Worm (Caenorhabditis elegans) whole organism, L4/young adult: Measurements from ENCODE around the gene B0252.1.

Experiments used
- W03F9.2 ChIP-seq: fragments of 150-350 bp; optimal IDR thresholded peaks from 2 replicates; lab custom pipeline; 2014; ENCODE audit warnings: missing biosample characterization, missing genetic modification characterization
- him-1 ChIP-seq: sonication (generic microtip); optimal IDR thresholded peaks from 2 replicates; lab custom pipeline; 2016; ENCODE audit warnings: missing genotype, missing genetic modification reagents, missing genetic modification characterization, missing compliant biosample characterization

DNA sequence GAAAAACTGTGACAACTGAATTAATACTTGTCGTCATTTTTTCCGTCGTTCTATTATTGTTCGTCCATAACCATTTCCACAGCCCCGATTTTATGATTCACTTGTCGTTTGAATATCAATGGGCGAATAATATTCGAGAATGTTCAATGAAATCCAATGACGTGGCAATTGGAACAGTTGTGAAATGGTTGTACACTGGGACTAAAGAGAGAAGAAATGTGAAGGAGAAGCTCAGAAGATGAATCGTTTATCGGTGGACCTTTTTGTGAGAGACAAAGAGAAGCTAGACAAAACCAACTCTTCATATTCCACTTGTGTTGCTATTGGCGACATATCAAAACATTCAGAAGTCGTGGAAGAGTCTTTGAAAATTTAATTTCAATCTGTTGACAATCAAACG is 48.7 kb upstream of the B0252.1 start, which contains the start of gene clhm-1:
- no peak for TF ChIP-seq W03F9.2 (tag; lab: Kevin White, UChicago)
- no peak for TF ChIP-seq him-1 (tag; lab: Kevin White, UChicago)
